ENCODE assay signal across 1 fruit fly cellular context in genomic region chr2L:1655858-1656257, dm6.
A peak's percentile ranks its signal among the peaks of the same experiment; 100 is the strongest.
TF ChIP-seq lines count a peak whose summit lies in the region.

No protein-coding gene starts in this region.

TF ChIP-seq in whole organism, embryonic, 481 proteins besides CTCF, POLR2A, EP300 and RAD21 (continued from another document and continues in another):
- TF ChIP-seq bab2 (GFP tag; optimal IDR thresholded peaks at IDR 0.05; lab: Kevin White, UChicago) (peak; percentile 6), Opbp (GFP tag; IDR thresholded peaks at IDR 0.05; lab: Robert Waterston, UW; ENCODE audit: partially characterized antibody) (no peak), NfI (GFP tag; optimal IDR thresholded peaks at IDR 0.05; lab: Kevin White, UChicago) (no peak), CG2875 (GFP tag; optimal IDR thresholded peaks at IDR 0.05; lab: Kevin White, UChicago) (no peak), Oli (tag; optimal IDR thresholded peaks at IDR 0.05; lab: Kevin White, UChicago) (peak; percentile 22), shn (GFP tag; optimal IDR thresholded peaks at IDR 0.05; lab: Kevin White, UChicago) (no peak), Aef1 (GFP tag; IDR thresholded peaks at IDR 0.05; lab: Robert Waterston, UW) (peak; percentile 46; the same call in 1 of the 3 replicates), ap (GFP tag; IDR thresholded peaks at IDR 0.05; lab: Robert Waterston, UW) (peak; percentile 23; the same call in 1 of the 2 replicates), H15 (GFP tag; IDR thresholded peaks at IDR 0.05; lab: Robert Waterston, UW) (0 out of 3 replicates have a peak, but pooled peaks have one; percentile 45), Pdp1 (GFP tag; optimal IDR thresholded peaks at IDR 0.05; lab: Kevin White, UChicago) (peak in 1 of 2 experiments; percentile 5), ro (GFP tag; IDR thresholded peaks at IDR 0.05; lab: Robert Waterston, UW) (no peak), CG17912 (GFP tag; optimal IDR thresholded peaks at IDR 0.05; lab: Kevin White, UChicago) (no peak), Side (GFP tag; optimal IDR thresholded peaks at IDR 0.05; lab: Kevin White, UChicago) (no peak), Oaz (GFP tag; IDR thresholded peaks at IDR 0.05; lab: Robert Waterston, UW) (no peak), Xbp1 (GFP tag; optimal IDR thresholded peaks at IDR 0.05; lab: Kevin White, UChicago) (peak; percentile 22), wor (GFP tag; IDR thresholded peaks at IDR 0.05; lab: Robert Waterston, UW) (no peak), CG3847 (GFP tag; IDR thresholded peaks at IDR 0.05; lab: Robert Waterston, UW) (peak; percentile 55), CG9609 (GFP tag; optimal IDR thresholded peaks at IDR 0.05; lab: Kevin White, UChicago) (no peak), pb (GFP tag; optimal IDR thresholded peaks at IDR 0.05; lab: Kevin White, UChicago) (no peak), Hr51 (GFP tag; optimal IDR thresholded peaks at IDR 0.05; lab: Kevin White, UChicago) (peak in 1 of 2 experiments; percentile 53), crc (GFP tag; optimal IDR thresholded peaks at IDR 0.05; lab: Kevin White, UChicago) (no peak), bsh (GFP tag; optimal IDR thresholded peaks at IDR 0.05; lab: Kevin White, UChicago) (peak in 1 of 2 experiments; percentile 40), chif (GFP tag; optimal IDR thresholded peaks at IDR 0.05; lab: Kevin White, UChicago) (peak in 1 of 2 experiments; percentile 31), CG17385 (GFP tag; optimal IDR thresholded peaks at IDR 0.05; lab: Kevin White, UChicago) (peak; percentile 34), Six4 (GFP tag; optimal IDR thresholded peaks at IDR 0.05; lab: Kevin White, UChicago) (no peak), CG12071 (GFP tag; optimal IDR thresholded peaks at IDR 0.05; lab: Kevin White, UChicago) (no peak), Max (GFP tag; optimal IDR thresholded peaks at IDR 0.05; lab: Kevin White, UChicago) (no peak), CG11504 (tag; optimal IDR thresholded peaks at IDR 0.05; lab: Kevin White, UChicago) (peak; percentile 54), Hey (tag; optimal IDR thresholded peaks at IDR 0.05; lab: Kevin White, UChicago) (no peak), danr (GFP tag; IDR thresholded peaks at IDR 0.05; lab: Robert Waterston, UW) (0 out of 2 replicates have a peak, but pooled peaks have one; percentile 9), D19B (GFP tag; optimal IDR thresholded peaks at IDR 0.05; lab: Kevin White, UChicago) (no peak), mam (GFP tag; optimal IDR thresholded peaks at IDR 0.05; lab: Kevin White, UChicago) (no peak), CG7271 (tag; optimal IDR thresholded peaks at IDR 0.05; lab: Kevin White, UChicago) (no peak), CG6683 (GFP tag; optimal IDR thresholded peaks at IDR 0.05; lab: Kevin White, UChicago) (no peak), lov (optimal IDR thresholded peaks at IDR 0.05; lab: Kevin White, UChicago) (no peak), lov (GFP tag; IDR thresholded peaks at IDR 0.05; lab: Robert Waterston, UW) (no peak), CG8089 (GFP tag; optimal IDR thresholded peaks at IDR 0.05; lab: Kevin White, UChicago) (no peak), CG5953 (GFP tag; IDR thresholded peaks at IDR 0.05; lab: Robert Waterston, UW) (0 out of 2 replicates have a peak, but pooled peaks have one; percentile 46), unpg (GFP tag; optimal IDR thresholded peaks at IDR 0.05; lab: Kevin White, UChicago) (peak; percentile 63), lmd (GFP tag; IDR thresholded peaks at IDR 0.05; lab: Robert Waterston, UW) (peak; percentile 53), sob (GFP tag; IDR thresholded peaks at IDR 0.05; lab: Robert Waterston, UW) (0 out of 2 replicates have a peak, but pooled peaks have one; percentile 25), bigmax (GFP tag; optimal IDR thresholded peaks at IDR 0.05; lab: Kevin White, UChicago) (no peak), CG1832 (GFP tag; optimal IDR thresholded peaks at IDR 0.05; lab: Kevin White, UChicago) (no peak), CG30403 (GFP tag; optimal IDR thresholded peaks at IDR 0.05; lab: Kevin White, UChicago) (peak; percentile 48), Fer2 (tag; optimal IDR thresholded peaks at IDR 0.05; lab: Kevin White, UChicago) (no peak), CG10366 (GFP tag; IDR thresholded peaks at IDR 0.05; lab: Robert Waterston, UW) (peak; percentile 52), CG5245 (GFP tag; optimal IDR thresholded peaks at IDR 0.05; lab: Kevin White, UChicago) (peak; percentile 19), CoRest (tag; optimal IDR thresholded peaks at IDR 0.05; lab: Kevin White, UChicago) (peak; percentile 39), CG2120 (GFP tag; optimal IDR thresholded peaks at IDR 0.05; lab: Kevin White, UChicago) (peak; percentile 50), her (GFP tag; optimal IDR thresholded peaks at IDR 0.05; lab: Kevin White, UChicago) (no peak), CG1024 (GFP tag; IDR thresholded peaks at IDR 0.05; lab: Robert Waterston, UW) (no peak), CG17829 (tag; optimal IDR thresholded peaks at IDR 0.05; lab: Kevin White, UChicago) (no peak), Kr (GFP tag; optimal IDR thresholded peaks at IDR 0.05; lab: Kevin White, UChicago) (no peak), bcd (GFP tag; optimal IDR thresholded peaks at IDR 0.05; lab: Kevin White, UChicago) (peak; percentile 27), row (GFP tag; IDR thresholded peaks at IDR 0.05; lab: Robert Waterston, UW) (peak; percentile 50), zfh1 (GFP tag; IDR thresholded peaks at IDR 0.05; lab: Robert Waterston, UW) (peak; percentile 62; the same call in 2 of the 3 replicates), grn (GFP tag; optimal IDR thresholded peaks at IDR 0.05; lab: Kevin White, UChicago) (no peak), dmrt99B (tag; optimal IDR thresholded peaks at IDR 0.05; lab: Kevin White, UChicago) (peak; percentile 18), CG15269 (tag; optimal IDR thresholded peaks at IDR 0.05; lab: Kevin White, UChicago) (no peak), Doc3 (GFP tag; IDR thresholded peaks at IDR 0.05; lab: Robert Waterston, UW; ENCODE audit: partially characterized antibody) (no peak), eve (GFP tag; optimal IDR thresholded peaks at IDR 0.05; lab: Kevin White, UChicago) (peak in 1 of 2 experiments; percentile 9), dm (GFP tag; optimal IDR thresholded peaks at IDR 0.05; lab: Kevin White, UChicago) (no peak), ci (GFP tag; IDR thresholded peaks at IDR 0.05; lab: Robert Waterston, UW) (no peak), CG6272 (GFP tag; IDR thresholded peaks at IDR 0.05; lab: Robert Waterston, UW) (no peak), CG14050 (GFP tag; IDR thresholded peaks at IDR 0.05; lab: Robert Waterston, UW) (peak; percentile 11; the same call in 1 of the 3 replicates), CG15073 (GFP tag; optimal IDR thresholded peaks at IDR 0.05; lab: Kevin White, UChicago) (no peak), al (GFP tag; IDR thresholded peaks at IDR 0.05; lab: Robert Waterston, UW) (0 out of 2 replicates have a peak, but pooled peaks have one; percentile 23), az2 (GFP tag; optimal IDR thresholded peaks at IDR 0.05; lab: Kevin White, UChicago) (peak; percentile 43), grau (tag; optimal IDR thresholded peaks at IDR 0.05; lab: Kevin White, UChicago) (peak; percentile 7), CG4820 (GFP tag; optimal IDR thresholded peaks at IDR 0.05; lab: Kevin White, UChicago) (peak; percentile 6), CG8388 (GFP tag; optimal IDR thresholded peaks at IDR 0.05; lab: Kevin White, UChicago) (peak; percentile 40), mld (GFP tag; IDR thresholded peaks at IDR 0.05; lab: Robert Waterston, UW; ENCODE audit: partially characterized antibody) (no peak), CG6854 (GFP tag; optimal IDR thresholded peaks at IDR 0.05; lab: Kevin White, UChicago) (no peak), CG2678 (tag; optimal IDR thresholded peaks at IDR 0.05; lab: Kevin White, UChicago) (peak; percentile 10), CG10959 (GFP tag; IDR thresholded peaks at IDR 0.05; lab: Robert Waterston, UW) (no peak), Nf-YA (GFP tag; IDR thresholded peaks at IDR 0.05; lab: Robert Waterston, UW) (peak; percentile 49; the same call in 1 of the 2 replicates), CG18262 (tag; optimal IDR thresholded peaks at IDR 0.05; lab: Kevin White, UChicago) (no peak), Sox102F (GFP tag; optimal IDR thresholded peaks at IDR 0.05; lab: Kevin White, UChicago) (peak; percentile 47), pfk (GFP tag; optimal IDR thresholded peaks at IDR 0.05; lab: Kevin White, UChicago) (no peak), ind (GFP tag; optimal IDR thresholded peaks at IDR 0.05; lab: Kevin White, UChicago) (peak; percentile 20), CG10321 (GFP tag; IDR thresholded peaks at IDR 0.05; lab: Robert Waterston, UW) (no peak), kay (GFP tag; optimal IDR thresholded peaks at IDR 0.05; lab: Kevin White, UChicago) (no peak), CG11723 (GFP tag; optimal IDR thresholded peaks at IDR 0.05; lab: Kevin White, UChicago) (no peak), abd-A (tag; optimal IDR thresholded peaks at IDR 0.05; lab: Kevin White, UChicago) (no peak), CG11093 (GFP tag; IDR thresholded peaks at IDR 0.05; lab: Robert Waterston, UW) (no peak), Hmr (GFP tag; optimal IDR thresholded peaks at IDR 0.05; lab: Kevin White, UChicago) (no peak), onecut (GFP tag; IDR thresholded peaks at IDR 0.05; lab: Robert Waterston, UW) (0 out of 2 replicates have a peak, but pooled peaks have one; percentile 24), slbo (GFP tag; IDR thresholded peaks at IDR 0.05; lab: Robert Waterston, UW) (peak; percentile 50), prd (optimal IDR thresholded peaks at IDR 0.05; lab: Kevin White, UChicago) (no peak), prd (GFP tag; IDR thresholded peaks at IDR 0.05; lab: Robert Waterston, UW) (peak; percentile 57; the same call in 1 of the 3 replicates), Dref (GFP tag; IDR thresholded peaks at IDR 0.05; lab: Robert Waterston, UW) (no peak), CG6175 (GFP tag; IDR thresholded peaks at IDR 0.05; lab: Robert Waterston, UW) (no peak), CG13424 (tag; optimal IDR thresholded peaks at IDR 0.05; lab: Kevin White, UChicago) (peak; percentile 33), stc (GFP tag; IDR thresholded peaks at IDR 0.05; lab: Robert Waterston, UW) (no peak), CG10654 (GFP tag; optimal IDR thresholded peaks at IDR 0.05; lab: Kevin White, UChicago) (no peak), CG32767 (GFP tag; IDR thresholded peaks at IDR 0.05; lab: Robert Waterston, UW) (0 out of 2 replicates have a peak, but pooled peaks have one; percentile 38), CG18599 (GFP tag; optimal IDR thresholded peaks at IDR 0.05; lab: Kevin White, UChicago) (no peak), CHES-1-like (GFP tag; optimal IDR thresholded peaks at IDR 0.05; lab: Kevin White, UChicago) (peak; percentile 35), lab (GFP tag; optimal IDR thresholded peaks at IDR 0.05; lab: Kevin White, UChicago) (peak; percentile 26), CG10462 (GFP tag; optimal IDR thresholded peaks at IDR 0.05; lab: Kevin White, UChicago) (no peak), pzg (GFP tag; optimal IDR thresholded peaks at IDR 0.05; lab: Kevin White, UChicago) (no peak), CG15514 (GFP tag; optimal IDR thresholded peaks at IDR 0.05; lab: Kevin White, UChicago) (no peak), gt (GFP tag; IDR thresholded peaks at IDR 0.05; lab: Robert Waterston, UW) (no peak), chinmo (GFP tag; IDR thresholded peaks at IDR 0.05; lab: Robert Waterston, UW; ENCODE audit: partially characterized antibody) (peak; percentile 25; the same call in 1 of the 4 replicates), trh (GFP tag; optimal IDR thresholded peaks at IDR 0.05; lab: Kevin White, UChicago) (no peak), CG18476 (GFP tag; optimal IDR thresholded peaks at IDR 0.05; lab: Kevin White, UChicago) (peak; percentile 19), ranshi (GFP tag; IDR thresholded peaks at IDR 0.05; lab: Robert Waterston, UW) (peak; percentile 59; the same call in 1 of the 2 replicates), Hand (GFP tag; optimal IDR thresholded peaks at IDR 0.05; lab: Kevin White, UChicago) (no peak), dimm (GFP tag; IDR thresholded peaks at IDR 0.05; lab: Robert Waterston, UW) (no peak), twi (tag; optimal IDR thresholded peaks at IDR 0.05; lab: Kevin White, UChicago) (no peak), Elba2 (GFP tag; optimal IDR thresholded peaks at IDR 0.05; lab: Kevin White, UChicago) (no peak), HLH3B (GFP tag; IDR thresholded peaks at IDR 0.05; lab: Robert Waterston, UW) (peak; percentile 52; the same call in 1 of the 2 replicates), lilli (GFP tag; optimal IDR thresholded peaks at IDR 0.05; lab: Kevin White, UChicago) (peak; percentile 46), sim (GFP tag; IDR thresholded peaks at IDR 0.05; lab: Robert Waterston, UW) (peak; percentile 50; the same call in 1 of the 2 replicates), br (optimal IDR thresholded peaks at IDR 0.05; lab: Kevin White, UChicago) (no peak), fu2 (GFP tag; optimal IDR thresholded peaks at IDR 0.05; lab: Kevin White, UChicago) (no peak), CG17802 (tag; optimal IDR thresholded peaks at IDR 0.05; lab: Kevin White, UChicago) (no peak), Abd-B (GFP tag; optimal IDR thresholded peaks at IDR 0.05; lab: Kevin White, UChicago) (no peak), CG8359 (GFP tag; optimal IDR thresholded peaks at IDR 0.05; lab: Kevin White, UChicago; ENCODE audit: borderline replicate concordance) (no peak), Fer3 (tag; optimal IDR thresholded peaks at IDR 0.05; lab: Kevin White, UChicago) (peak; percentile 0), CG7839 (tag; optimal IDR thresholded peaks at IDR 0.05; lab: Kevin White, UChicago) (peak; percentile 41), CG14014 (GFP tag; IDR thresholded peaks at IDR 0.05; lab: Robert Waterston, UW) (peak; percentile 63), crol (GFP tag; IDR thresholded peaks at IDR 0.05; lab: Robert Waterston, UW) (no peak), cg (GFP tag; optimal IDR thresholded peaks at IDR 0.05; lab: Kevin White, UChicago) (no peak), NC2β (GFP tag; optimal IDR thresholded peaks at IDR 0.05; lab: Kevin White, UChicago) (no peak), inv (GFP tag; IDR thresholded peaks at IDR 0.05; lab: Robert Waterston, UW; ENCODE audit: partially characterized antibody) (no peak), CG1603 (tag; optimal IDR thresholded peaks at IDR 0.05; lab: Kevin White, UChicago) (no peak), stwl (tag; optimal IDR thresholded peaks at IDR 0.05; lab: Kevin White, UChicago) (no peak), CG30020 (tag; optimal IDR thresholded peaks at IDR 0.05; lab: Kevin White, UChicago) (no peak), hbn (GFP tag; IDR thresholded peaks at IDR 0.05; lab: Robert Waterston, UW; ENCODE audit: partially characterized antibody) (no peak), CG6654 (GFP tag; optimal IDR thresholded peaks at IDR 0.05; lab: Kevin White, UChicago) (no peak), wdn (GFP tag; IDR thresholded peaks at IDR 0.05; lab: Robert Waterston, UW) (no peak)
